Fruit fly (Drosophila melanogaster): ENCODE measurements around the gene Tie.

DNA sequence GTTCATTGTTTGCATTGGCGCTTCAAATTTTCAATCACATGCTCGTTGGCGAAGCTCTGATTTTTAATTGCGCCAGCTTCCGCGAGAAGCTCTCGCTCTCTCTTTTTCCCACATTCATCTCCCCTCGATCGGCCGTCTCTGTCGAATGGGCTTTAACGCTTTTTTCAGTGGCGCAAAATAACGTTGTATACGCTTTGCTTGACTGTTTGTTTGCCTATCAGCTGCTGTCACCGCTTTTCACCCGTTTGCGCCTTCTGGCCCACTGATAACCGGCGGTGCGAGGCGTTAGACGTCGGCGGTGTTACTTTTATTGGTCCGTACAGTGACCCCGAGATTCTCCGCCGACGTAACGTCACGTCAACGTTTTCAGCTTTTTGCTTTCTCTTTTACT, 11.9 kb upstream of the Tie start:
- TF ChIP-seq dac (GFP tag; optimal IDR thresholded peaks at IDR 0.05) (no peak), CG6808 (GFP tag; optimal IDR thresholded peaks at IDR 0.05) (no peak), Ets21C (GFP tag; optimal IDR thresholded peaks at IDR 0.05) (no peak), Met (GFP tag; optimal IDR thresholded peaks at IDR 0.05) (no peak), Hr38 (GFP tag; optimal IDR thresholded peaks at IDR 0.05) (no peak), salr (GFP tag; optimal IDR thresholded peaks at IDR 0.05) (no peak)

All from whole organism, prepupa.